Worm (Caenorhabditis elegans): ENCODE results near the gene C01B10.7.

- no peak for TF ChIP-seq nfya-2 (GFP tag; IDR thresholded peaks at IDR 0.05)
- no peak for TF ChIP-seq F10E7.11 (tag; optimal IDR thresholded peaks at IDR 0.05)
- no peak for TF ChIP-seq aptf-2 (GFP tag; conservative IDR thresholded peaks at IDR 0.05)
- TF ChIP-seq hlh-12 (tag; optimal IDR thresholded peaks at IDR 0.05): no peak
- TF ChIP-seq madf-10 (tag; optimal IDR thresholded peaks at IDR 0.05): no peak
Observed at ce11 chrIV:6638256-6638655, at the start of gene C01B10.7.
